Fruit fly (Drosophila melanogaster): ENCODE data around the gene daw.

daw gene

dm6 chr2L:2800956-2801776, 3.9 kb upstream of the daw start (continued):
- no peak for TF ChIP-seq Scr (GFP tag; IDR thresholded peaks at IDR 0.05; ENCODE audit: partially characterized antibody)
- no peak for TF ChIP-seq CG4328 (GFP tag; optimal IDR thresholded peaks at IDR 0.05)
- no peak for TF ChIP-seq CG2678 (tag; optimal IDR thresholded peaks at IDR 0.05)
- no peak for TF ChIP-seq CkIIα-i1 (GFP tag; IDR thresholded peaks at IDR 0.05)
- TF ChIP-seq lov (optimal IDR thresholded peaks at IDR 0.05) = no peak
- no peak for TF ChIP-seq lov (GFP tag; IDR thresholded peaks at IDR 0.05)
- TF ChIP-seq CG11695 (GFP tag; IDR thresholded peaks at IDR 0.05) = no peak
- no peak for TF ChIP-seq dmrt99B (tag; optimal IDR thresholded peaks at IDR 0.05)
- TF ChIP-seq Nf-YA (GFP tag; IDR thresholded peaks at IDR 0.05) = no peak
- TF ChIP-seq bab2 (GFP tag; optimal IDR thresholded peaks at IDR 0.05) = no peak
- TF ChIP-seq vvl (GFP tag; IDR thresholded peaks at IDR 0.05) = no peak
- peak; percentile 63; the same call in 1 of the 2 replicates for TF ChIP-seq Lim3 (GFP tag; IDR thresholded peaks at IDR 0.05)
- no peak for TF ChIP-seq jumu (GFP tag; optimal IDR thresholded peaks at IDR 0.05)
- peak; percentile 36 for TF ChIP-seq gro (GFP tag; optimal IDR thresholded peaks at IDR 0.05)
- TF ChIP-seq CG5953 (GFP tag; IDR thresholded peaks at IDR 0.05) = no peak
- no peak for TF ChIP-seq Hr3 (GFP tag; optimal IDR thresholded peaks at IDR 0.05)
- TF ChIP-seq CG10321 (GFP tag; IDR thresholded peaks at IDR 0.05) = no peak
- TF ChIP-seq pho (GFP tag; optimal IDR thresholded peaks at IDR 0.05) = no peak
- no peak for TF ChIP-seq dati (GFP tag; IDR thresholded peaks at IDR 0.05)
- peak; percentile 34 for TF ChIP-seq Vsx1 (GFP tag; optimal IDR thresholded peaks at IDR 0.05)
- TF ChIP-seq CG11398 (GFP tag; optimal IDR thresholded peaks at IDR 0.05) = no peak
- no peak for TF ChIP-seq Six4 (GFP tag; optimal IDR thresholded peaks at IDR 0.05)
- TF ChIP-seq CG10959 (GFP tag; IDR thresholded peaks at IDR 0.05) = no peak
- no peak for TF ChIP-seq CG32532 (GFP tag; IDR thresholded peaks at IDR 0.05)
- TF ChIP-seq Atf3 (GFP tag; optimal IDR thresholded peaks at IDR 0.05) = no peak
- TF ChIP-seq Camta (GFP tag; optimal IDR thresholded peaks at IDR 0.05) = no peak
- TF ChIP-seq CG8924 (tag; optimal IDR thresholded peaks at IDR 0.05) = no peak
- TF ChIP-seq Asciz (GFP tag; optimal IDR thresholded peaks at IDR 0.05) = no peak
- TF ChIP-seq Optix (GFP tag; IDR thresholded peaks at IDR 0.05) = no peak
- TF ChIP-seq otp (GFP tag; IDR thresholded peaks at IDR 0.05) = no peak
- no peak for TF ChIP-seq Mad (GFP tag; optimal IDR thresholded peaks at IDR 0.05)
- TF ChIP-seq CG13775 (GFP tag; optimal IDR thresholded peaks at IDR 0.05) = no peak
- TF ChIP-seq CG12769 (tag; optimal IDR thresholded peaks at IDR 0.05) = peak; percentile 47
- TF ChIP-seq CG7786 (GFP tag; optimal IDR thresholded peaks at IDR 0.05) = no peak
- no peak for TF ChIP-seq CG1233 (GFP tag; optimal IDR thresholded peaks at IDR 0.05)
- TF ChIP-seq zen2 (GFP tag; IDR thresholded peaks at IDR 0.05; ENCODE audit: partially characterized antibody) = no peak
- TF ChIP-seq sens-2 (GFP tag; IDR thresholded peaks at IDR 0.05) = no peak
- TF ChIP-seq tll (GFP tag; optimal IDR thresholded peaks at IDR 0.05) = no peak
- TF ChIP-seq danr (GFP tag; IDR thresholded peaks at IDR 0.05) = no peak
- no peak for TF ChIP-seq Max (GFP tag; optimal IDR thresholded peaks at IDR 0.05)
- TF ChIP-seq Nf-YB (GFP tag; optimal IDR thresholded peaks at IDR 0.05) = no peak
- peak; percentile 90 for TF ChIP-seq lab (GFP tag; optimal IDR thresholded peaks at IDR 0.05)
- no peak for TF ChIP-seq CG31388 (GFP tag; optimal IDR thresholded peaks at IDR 0.05)
- no peak for TF ChIP-seq CTCF (GFP tag; optimal IDR thresholded peaks at IDR 0.05)
- TF ChIP-seq D (optimal IDR thresholded peaks at IDR 0.05) = no peak
- no peak for TF ChIP-seq D (GFP tag; optimal IDR thresholded peaks at IDR 0.05)
- TF ChIP-seq unpg (GFP tag; optimal IDR thresholded peaks at IDR 0.05) = no peak
- no peak for TF ChIP-seq Side (GFP tag; optimal IDR thresholded peaks at IDR 0.05)
- TF ChIP-seq GATAe (GFP tag; conservative IDR thresholded peaks at IDR 0.05) = peak; percentile 26; the same call in 1 of the 2 replicates
- TF ChIP-seq CG12219 (GFP tag; optimal IDR thresholded peaks at IDR 0.05) = no peak
- TF ChIP-seq Hsf (GFP tag; optimal IDR thresholded peaks at IDR 0.05) = no peak
- peak; percentile 77 for TF ChIP-seq CG34376 (GFP tag; optimal IDR thresholded peaks at IDR 0.05)

Measured in whole organism, embryonic.